Fruit fly (Drosophila melanogaster) whole organism, pupa: ENCODE measurements around the gene CG14384.

Experiments used
- CG10348 ChIP-seq: fragments of 200-800 bp; sonication (Bioruptor generic); IDR thresholded peaks from 2 replicates; pipeline ENCODE4 v1.3.6; 2022; ENCODE audit warnings: missing biosample characterization, missing genetic modification characterization
- CG12605 ChIP-seq: fragments of 200-800 bp; sonication (Bioruptor generic); IDR thresholded peaks from 2 replicates; pipeline ENCODE4 v1.3.6; 2022; ENCODE audit warnings: missing biosample characterization, missing genetic modification characterization
- CG13204 ChIP-seq: fragments of 200-800 bp; sonication (Bioruptor generic); optimal IDR thresholded peaks from 2 replicates; lab custom pipeline; 2018; ENCODE audit warnings: missing biosample characterization, mild to moderate bottlenecking, missing genetic modification characterization, moderate library complexity
- CG14655 ChIP-seq: fragments of 200-800 bp; sonication (Bioruptor generic); optimal IDR thresholded peaks from 3 replicates; lab custom pipeline; 2017; ENCODE audit warnings: mild to moderate bottlenecking, missing biosample characterization, missing genetic modification reagents, missing genetic modification characterization
- CG15710 ChIP-seq: fragments of 200-800 bp; sonication (Bioruptor generic); optimal IDR thresholded peaks from 2 replicates; lab custom pipeline; 2018; ENCODE audit warnings: missing biosample characterization, mild to moderate bottlenecking, missing genetic modification characterization, moderate library complexity
- CG34367 ChIP-seq: fragments of 200-800 bp; sonication (Bioruptor generic); optimal IDR thresholded peaks from 2 replicates; lab custom pipeline; 2018; ENCODE audit warnings: missing biosample characterization, mild to moderate bottlenecking, missing genetic modification characterization
- CG4496 ChIP-seq: fragments of 200-800 bp; sonication (Bioruptor generic); IDR thresholded peaks from 3 replicates; pipeline ENCODE4 v1.3.6; 2022; ENCODE audit warnings: missing biosample characterization, missing genetic modification characterization
- CG8159 ChIP-seq: fragments of 200-800 bp; sonication (Bioruptor generic); optimal IDR thresholded peaks from 3 replicates; lab custom pipeline; 2018; ENCODE audit warnings: missing biosample characterization, mild to moderate bottlenecking, missing genetic modification characterization, moderate library complexity
- CG8301 ChIP-seq: fragments of 200-800 bp; sonication (Bioruptor generic); optimal IDR thresholded peaks from 2 replicates; lab custom pipeline; 2018; ENCODE audit warnings: missing biosample characterization, mild to moderate bottlenecking, missing genetic modification characterization
- CG9948 ChIP-seq: fragments of 200-800 bp; sonication (Bioruptor generic); optimal IDR thresholded peaks from 2 replicates; lab custom pipeline; 2018; ENCODE audit warnings: missing biosample characterization, mild to moderate bottlenecking, missing genetic modification characterization, moderate library complexity
- D1 ChIP-seq: fragments of 200-800 bp; sonication (Bioruptor generic); optimal IDR thresholded peaks from 2 replicates; lab custom pipeline; 2018; ENCODE audit warnings: missing biosample characterization, mild to moderate bottlenecking, missing genetic modification characterization, moderate library complexity
- EcR ChIP-seq: fragments of 200-800 bp; sonication (Bioruptor generic); optimal IDR thresholded peaks from 3 replicates; lab custom pipeline; 2019; ENCODE audit warnings: missing biosample characterization, missing genetic modification characterization, mild to moderate bottlenecking, moderate library complexity, missing genetic modification reagents
- Ets98B ChIP-seq: fragments of 200-800 bp; sonication (Bioruptor generic); IDR thresholded peaks from 2 replicates; pipeline ENCODE4 v1.3.6; 2022; ENCODE audit warnings: missing biosample characterization, missing genetic modification characterization
- Pif1A ChIP-seq: fragments of 200-800 bp; sonication (Bioruptor generic); optimal IDR thresholded peaks from 3 replicates; lab custom pipeline; 2016; ENCODE audit warnings: missing biosample characterization, missing genetic modification characterization
- Pif1B ChIP-seq: fragments of 200-800 bp; sonication (Bioruptor generic); optimal IDR thresholded peaks from 3 replicates; lab custom pipeline; 2016; ENCODE audit warnings: missing biosample characterization, missing genetic modification characterization
- Snoo ChIP-seq: fragments of 200-800 bp; sonication (Bioruptor generic); optimal IDR thresholded peaks from 3 replicates; lab custom pipeline; 2017; ENCODE audit warnings: missing biosample characterization, mild to moderate bottlenecking, missing genetic modification characterization, inconsistent platforms
- fd96Ca ChIP-seq: fragments of 200-800 bp; sonication (Bioruptor generic); IDR thresholded peaks from 3 replicates; pipeline ENCODE4 v1.3.6; 2022; ENCODE audit warnings: missing biosample characterization, missing genetic modification characterization
- gl ChIP-seq: fragments of 200-800 bp; sonication (Bioruptor generic); optimal IDR thresholded peaks from 2 replicates; lab custom pipeline; 2018; ENCODE audit warnings: missing biosample characterization, mild to moderate bottlenecking, missing genetic modification characterization
- rn ChIP-seq: fragments of 200-800 bp; sonication (Bioruptor generic); IDR thresholded peaks from 2 replicates; pipeline ENCODE4 v1.3.6; 2022; ENCODE audit warnings: missing biosample characterization, missing genetic modification characterization

CG14384 gene

DNA sequence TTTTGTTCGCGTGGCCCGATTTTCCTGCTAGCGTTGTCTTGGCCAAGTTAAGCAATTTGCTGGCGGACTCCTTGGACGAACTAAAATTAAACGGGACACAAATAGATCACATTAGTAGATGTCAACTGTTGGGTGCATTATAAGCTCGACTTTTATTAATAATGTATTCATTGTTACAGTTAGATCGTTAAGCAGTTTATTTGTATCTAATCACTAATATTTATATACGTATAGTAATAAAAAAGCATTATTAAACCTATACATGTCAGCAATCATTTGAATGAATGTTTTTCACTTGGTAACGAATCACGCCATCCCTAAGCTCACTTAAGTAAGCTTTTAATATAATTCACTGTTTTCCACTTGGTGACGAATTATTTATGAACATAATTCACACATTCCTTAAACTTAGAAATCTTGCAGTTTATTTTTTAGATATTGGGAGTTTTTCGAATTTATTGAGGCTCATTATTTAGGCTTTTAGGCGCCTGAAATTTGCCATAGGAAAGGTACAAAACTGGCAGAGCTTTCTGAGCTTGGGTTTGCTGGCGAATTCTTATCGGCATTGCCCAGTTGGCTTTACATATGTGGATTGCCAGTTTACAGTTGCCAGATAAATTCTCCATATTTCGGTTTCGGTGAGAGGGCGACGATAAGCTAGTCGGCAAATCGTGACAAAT, 10.0 kb upstream of the CG14384 start, which contains the start of the genes CG7381 and CG7091:
Gene CG7381, minus strand, starts transcription at position 101 of the 680 bp plus-strand sequence.
Gene CG7091, plus strand, starts transcription at position 630 of the 680 bp plus-strand sequence.
- TF ChIP-seq fd96Ca (GFP tag; lab: Robert Waterston, UW), result no peak
- TF ChIP-seq CG12605 (GFP tag; lab: Robert Waterston, UW), result no peak
- no peak for TF ChIP-seq rn
- no peak for TF ChIP-seq CG15710 (tag; lab: Kevin White, UChicago)
- TF ChIP-seq CG9948 (tag; lab: Kevin White, UChicago), result no peak
- TF ChIP-seq Snoo (tag; lab: Kevin White, UChicago), result no peak

DNA sequence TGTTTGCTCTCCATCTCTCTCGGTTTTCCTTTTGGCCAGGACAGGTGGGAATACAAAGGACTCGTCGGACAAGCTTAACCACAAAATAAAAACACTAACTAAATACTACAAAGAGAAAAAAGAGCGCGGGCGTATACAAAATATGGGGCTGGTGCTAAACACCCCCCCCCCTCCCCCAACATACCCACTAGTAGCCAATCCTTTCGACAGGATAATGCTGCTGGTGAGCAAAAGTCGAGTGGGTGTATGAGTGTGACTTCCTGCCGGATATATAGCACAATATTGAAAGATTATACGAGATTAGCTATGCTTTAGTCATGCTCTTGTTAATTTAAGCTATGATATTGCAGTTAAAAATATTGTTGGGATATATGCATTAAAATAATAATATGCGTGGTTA, 7.7 kb upstream of the CG14384 start:
- no peak for TF ChIP-seq CG34367 (tag; lab: Kevin White, UChicago)
- no peak for TF ChIP-seq CG8301 (tag; lab: Kevin White, UChicago)
- TF ChIP-seq Pif1A (GFP tag; lab: Kevin White, UChicago), result no peak
- no peak for TF ChIP-seq CG10348 (GFP tag; lab: Robert Waterston, UW)
- TF ChIP-seq CG8159 (tag; lab: Kevin White, UChicago), result no peak
- no peak for TF ChIP-seq gl (tag; lab: Kevin White, UChicago)
- TF ChIP-seq, all 21 proteins: peak for 0

DNA sequence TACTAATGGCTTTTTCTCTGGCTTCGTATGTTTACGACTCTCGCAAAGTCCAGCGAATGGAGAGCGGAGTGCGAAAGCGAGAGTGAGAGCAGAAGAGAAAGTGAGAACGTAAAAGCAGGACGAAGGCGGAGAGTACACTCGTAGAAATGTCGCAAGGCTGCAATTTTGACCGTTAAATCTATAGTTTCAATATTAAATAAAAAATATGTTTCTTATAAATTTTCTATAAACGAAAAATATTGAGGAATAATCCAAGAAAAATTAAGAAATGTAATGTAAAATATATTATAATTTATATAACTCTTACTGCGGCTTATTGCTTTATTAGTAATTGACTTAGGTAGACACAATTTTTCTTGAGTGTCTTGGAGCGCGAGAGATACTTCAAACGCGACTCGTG, 6.9 kb upstream of the CG14384 start:
- TF ChIP-seq CG8159 (tag; lab: Kevin White, UChicago) (no peak), Pif1A (GFP tag; lab: Kevin White, UChicago) (peak; percentile 22), CG14655 (peak; percentile 53), CG13204 (GFP tag; lab: Kevin White, UChicago) (no peak), Pif1B (GFP tag; lab: Kevin White, UChicago) (peak; percentile 63), CG9948 (tag; lab: Kevin White, UChicago) (peak; percentile 43), CG4496 (0 out of 3 replicates have a peak, but pooled peaks have one; percentile 23)

DNA sequence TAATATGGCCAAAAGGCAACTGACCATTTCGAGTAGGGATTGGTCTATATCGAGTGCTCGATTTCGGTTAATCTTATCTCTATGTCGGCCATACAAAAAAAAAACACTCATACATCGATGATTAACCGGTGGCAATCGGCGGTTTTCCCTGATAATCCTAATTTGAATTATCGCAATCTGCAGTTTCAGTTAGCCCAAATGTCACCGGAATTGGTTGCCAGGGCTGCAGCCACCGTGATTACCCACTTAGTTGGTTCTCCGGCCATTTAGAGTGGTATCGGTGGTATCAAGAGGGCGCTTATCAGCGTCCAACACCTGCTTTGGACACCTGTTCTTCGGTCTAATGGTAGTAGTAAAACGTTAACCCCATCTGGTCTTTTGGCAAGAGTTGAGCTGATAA, 4.6 kb upstream of the CG14384 start:
- TF ChIP-seq EcR (no peak), CG8301 (tag; lab: Kevin White, UChicago) (no peak), rn (no peak), D1 (tag; lab: Kevin White, UChicago) (no peak), CG14655 (no peak)

DNA sequence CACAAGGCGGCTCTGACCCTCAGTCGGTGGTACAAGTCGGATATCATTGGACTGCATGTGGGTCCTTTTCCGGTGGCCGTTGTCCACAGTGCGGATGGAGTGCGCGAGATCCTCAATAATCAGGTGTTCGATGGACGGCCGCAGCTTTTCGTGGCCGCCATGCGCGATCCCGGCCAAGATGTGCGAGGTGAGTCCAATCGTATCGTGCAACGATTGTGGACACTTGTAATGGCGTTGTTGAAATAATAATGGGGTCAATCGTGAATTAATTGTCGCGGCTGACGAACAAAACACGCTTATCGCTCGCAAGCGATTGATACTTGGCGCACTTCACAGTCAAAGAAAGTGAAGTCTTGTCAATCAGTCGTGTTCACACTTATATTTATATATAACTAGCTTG, 3.5 kb downstream of the CG14384 start:
- TF ChIP-seq CG8301 (tag; lab: Kevin White, UChicago) (no peak), CG15710 (tag; lab: Kevin White, UChicago) (no peak)

DNA sequence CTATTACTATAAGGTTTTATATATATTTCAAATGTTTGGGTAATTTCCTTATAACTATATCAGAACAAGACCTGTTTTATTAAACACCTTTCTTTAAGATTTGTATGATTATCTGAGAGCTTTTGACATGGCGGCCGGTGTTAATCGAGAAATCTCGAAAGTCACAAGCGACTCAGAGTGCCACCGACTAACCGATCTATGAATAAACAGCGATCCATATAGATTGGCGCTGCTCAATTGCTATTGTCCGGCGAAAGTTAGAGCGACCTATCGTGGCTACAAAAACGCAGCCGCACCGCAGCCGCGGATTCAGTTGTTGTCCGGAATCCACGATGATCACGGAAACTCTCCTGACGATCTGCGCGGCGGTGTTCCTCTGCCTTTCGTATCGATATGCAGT, 4.0 kb downstream of the CG14384 start, which contains the start of gene Cyp304a1:
Gene Cyp304a1, plus strand, starts transcription at position 301 of the 400 bp plus-strand sequence.
- TF ChIP-seq EcR (no peak), CG14655 (no peak), CG15710 (tag; lab: Kevin White, UChicago) (no peak), Pif1A (GFP tag; lab: Kevin White, UChicago) (no peak), rn (no peak), gl (tag; lab: Kevin White, UChicago) (no peak), CG9948 (tag; lab: Kevin White, UChicago) (no peak), Snoo (tag; lab: Kevin White, UChicago) (no peak), CG13204 (GFP tag; lab: Kevin White, UChicago) (no peak), fd96Ca (GFP tag; lab: Robert Waterston, UW) (no peak), Ets98B (no peak)

DNA sequence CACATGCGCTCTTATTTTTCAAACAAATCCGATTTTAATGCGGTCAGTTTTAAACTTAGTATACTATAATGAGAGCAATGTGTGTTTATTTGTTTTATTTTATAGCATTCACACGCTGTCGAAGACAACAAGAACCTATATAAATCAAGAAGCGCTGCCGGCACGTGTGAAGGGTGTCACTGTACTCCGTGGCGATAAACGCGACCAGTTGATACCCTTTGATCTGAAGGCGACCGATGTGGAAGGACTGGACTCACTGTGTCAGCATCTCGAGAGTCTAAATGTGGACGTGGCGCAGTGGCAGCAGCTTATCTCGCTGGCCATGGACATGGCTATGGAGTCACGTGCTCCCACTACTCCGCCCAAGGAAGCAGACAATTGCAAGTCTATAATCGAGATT, 4.9 kb downstream of the CG14384 start:
- TF ChIP-seq EcR (peak; percentile 30), CG9948 (tag; lab: Kevin White, UChicago) (no peak), CG10348 (GFP tag; lab: Robert Waterston, UW) (no peak)

DNA sequence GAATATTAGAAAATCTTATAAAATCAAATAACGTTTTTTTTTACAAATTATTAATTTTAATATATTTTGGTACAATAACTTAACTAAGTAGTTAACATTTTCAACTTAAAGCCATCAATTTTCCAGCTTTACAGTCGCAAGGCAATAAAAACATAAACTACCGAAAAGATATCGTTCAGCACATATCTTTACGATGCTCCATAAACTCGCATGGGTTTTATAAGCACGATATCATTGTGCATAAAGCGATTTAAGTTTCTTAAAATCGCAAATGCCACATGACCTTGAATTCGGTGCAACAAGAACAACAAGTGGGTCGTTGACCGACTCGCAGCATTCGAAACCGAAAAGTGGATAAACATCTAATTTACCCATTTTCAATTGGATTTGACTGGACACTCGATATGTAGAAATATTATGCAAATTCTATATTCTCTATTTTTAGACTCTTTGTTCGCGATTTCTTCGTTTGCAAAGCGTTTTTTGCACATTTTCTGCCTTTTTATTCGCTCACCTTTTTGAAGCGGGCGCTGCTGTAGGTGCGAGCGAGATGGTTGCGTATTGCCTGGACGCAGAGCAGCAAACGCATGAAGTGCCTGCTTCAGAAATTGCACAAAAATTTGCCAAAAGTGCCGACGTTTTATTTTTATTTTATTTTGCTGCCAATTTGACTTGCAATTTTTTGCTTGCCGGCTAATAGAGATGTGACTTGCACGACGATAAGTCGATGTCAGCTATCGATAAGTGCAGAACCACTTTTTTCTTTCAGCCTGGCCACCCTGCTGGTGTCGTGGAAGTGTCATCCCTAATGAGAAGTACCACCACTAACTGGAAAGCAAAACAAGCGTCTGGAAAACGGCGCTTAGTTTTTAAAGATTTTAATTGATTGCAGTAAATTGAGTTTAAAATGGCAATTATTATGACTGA, 6.3 kb downstream of the CG14384 start, which contains the start of gene Spc25:
Gene Spc25, plus strand, starts transcription at position 817 of the 927 bp plus-strand sequence.
- peak; percentile 8 for TF ChIP-seq Pif1A (GFP tag; lab: Kevin White, UChicago)
- peak; percentile 95 for TF ChIP-seq EcR
- TF ChIP-seq Pif1B (GFP tag; lab: Kevin White, UChicago), result no peak
- TF ChIP-seq D1 (tag; lab: Kevin White, UChicago), result peak; percentile 35
- TF ChIP-seq CG4496, result 0 out of 3 replicates have a peak, but pooled peaks have one; percentile 48
